Fruit fly (Drosophila melanogaster) Kc167 (cell line): ENCODE data around the gene ect.

Source experiments
- Myc ChIP-seq: fragments of >200 bp; optimal IDR thresholded peaks from 2 replicates; lab custom pipeline; 2017; ENCODE audit warnings: missing external identifiers
- Sin3A ChIP-seq: fragments of >200 bp; optimal IDR thresholded peaks from 2 replicates; lab custom pipeline; 2018; ENCODE audit warnings: missing external identifiers
- h ChIP-seq: fragments of >200 bp; optimal IDR thresholded peaks from 3 replicates; lab custom pipeline; 2018; ENCODE audit warnings: missing external identifiers
- insv ChIP-seq: fragments of >200 bp; optimal IDR thresholded peaks from 3 replicates; lab custom pipeline; 2018; ENCODE audit warnings: missing external identifiers
- psq ChIP-seq: fragments of >200 bp; optimal IDR thresholded peaks from 2 replicates; lab custom pipeline; 2017; ENCODE audit warnings: missing external identifiers
- ttk ChIP-seq: sonication (Bioruptor generic); optimal IDR thresholded peaks from 2 replicates; lab custom pipeline; 2017; ENCODE audit warnings: missing external identifiers

The ect gene

DNA sequence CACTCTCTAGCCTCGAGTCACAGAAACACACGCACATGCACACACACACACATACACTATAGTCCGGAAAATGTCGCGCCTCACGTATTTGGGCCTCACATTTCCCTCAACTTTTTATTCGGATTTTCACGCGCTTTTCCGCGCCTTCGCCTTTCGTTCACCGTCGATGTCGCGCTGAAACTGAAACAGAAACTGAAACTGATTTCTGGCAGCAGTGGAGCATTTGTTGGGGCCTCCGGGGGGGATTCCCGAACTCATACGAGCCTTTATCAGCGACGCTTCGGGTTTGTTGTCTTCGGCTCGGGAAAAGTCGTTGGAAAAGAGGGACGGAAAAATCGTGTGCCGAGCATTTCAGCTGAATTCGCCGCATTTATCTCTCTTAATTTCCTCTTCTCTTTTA lies 15.7 kb downstream of the ect start, which contains the start of gene dpr10:
Gene dpr10 (minus strand): TSS at position 185 of the 400 bp plus-strand sequence.
- no peak for TF ChIP-seq psq (lab: Kevin White, UChicago)
- TF ChIP-seq Sin3A (lab: Kevin White, UChicago) = no peak
- TF ChIP-seq Myc (lab: Kevin White, UChicago) = no peak
- TF ChIP-seq ttk (lab: Kevin White, UChicago) = no peak
- TF ChIP-seq insv (lab: Kevin White, UChicago) = no peak
- TF ChIP-seq h (lab: Kevin White, UChicago) = no peak

DNA sequence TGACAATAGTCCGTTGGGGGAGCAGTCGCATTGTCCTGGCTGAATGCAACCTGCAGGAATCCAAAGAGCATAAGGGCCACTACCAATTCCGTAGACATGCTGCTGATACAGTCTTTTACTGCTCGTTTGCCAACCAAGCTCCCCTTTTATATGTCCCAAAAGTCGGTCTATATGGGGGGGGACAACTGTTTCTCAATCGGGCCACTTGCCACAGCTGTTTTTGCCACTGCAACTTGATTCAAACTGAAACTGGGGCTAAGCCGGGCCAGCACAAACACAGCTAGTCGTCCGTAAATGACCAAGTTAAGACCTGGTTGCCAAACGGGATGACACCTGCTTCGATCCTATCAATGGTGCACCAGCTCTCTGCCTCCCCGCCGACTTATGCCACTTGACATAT lies 34.7 kb downstream of the ect start, which contains the start of gene CG6628:
Gene CG6628 (minus strand): TSS at position 101 of the 400 bp plus-strand sequence.
- no peak for TF ChIP-seq insv (lab: Kevin White, UChicago)
- TF ChIP-seq ttk (lab: Kevin White, UChicago) = no peak
- TF ChIP-seq Myc (lab: Kevin White, UChicago) = no peak
- no peak for TF ChIP-seq psq (lab: Kevin White, UChicago)
- TF ChIP-seq h (lab: Kevin White, UChicago) = no peak
- TF ChIP-seq Sin3A (lab: Kevin White, UChicago) = no peak

DNA sequence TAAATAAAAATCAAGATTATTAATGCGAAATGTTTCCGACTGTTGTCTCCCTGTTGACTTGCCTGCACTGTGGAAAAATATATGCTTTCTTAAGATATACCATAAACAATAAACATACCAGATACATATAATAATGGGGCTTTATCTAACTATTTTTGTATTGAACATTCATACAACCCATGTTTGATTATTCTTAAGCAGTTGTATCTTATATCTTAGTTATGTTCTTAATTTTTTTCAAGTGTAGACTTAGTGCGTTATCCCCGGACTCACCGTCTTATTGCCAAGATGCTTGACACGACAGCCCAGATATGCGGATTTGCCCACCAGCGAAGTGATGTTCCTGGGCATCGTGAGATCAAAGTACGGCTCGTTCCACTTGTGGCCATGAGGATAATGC lies 45.6 kb downstream of the ect start:
- TF ChIP-seq h (lab: Kevin White, UChicago) (no peak), insv (lab: Kevin White, UChicago) (no peak), Sin3A (lab: Kevin White, UChicago) (no peak), ttk (lab: Kevin White, UChicago) (no peak), psq (lab: Kevin White, UChicago) (no peak), Myc (lab: Kevin White, UChicago) (no peak)

DNA sequence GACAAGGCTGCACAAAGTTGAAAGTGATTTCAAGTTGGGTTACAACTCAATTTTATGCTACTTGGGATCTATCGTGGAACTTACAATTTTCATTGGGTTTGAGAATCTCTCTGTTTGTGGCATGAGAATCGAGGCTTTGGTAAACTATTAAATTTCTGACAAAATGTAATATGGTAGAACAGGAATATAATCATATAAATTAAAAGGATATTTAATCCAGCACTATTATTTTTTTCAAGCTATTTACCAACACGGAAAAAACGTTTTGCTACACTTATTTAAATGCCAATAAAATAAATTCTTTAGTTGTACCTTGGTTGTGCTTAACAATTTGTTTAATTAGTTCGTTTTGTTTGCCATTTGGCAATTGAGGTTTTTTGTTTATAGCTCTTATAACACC lies 50.1 kb downstream of the ect start, which contains the start of gene CG8072:
Gene CG8072 (plus strand): TSS at position 301 of the 400 bp plus-strand sequence.
- TF ChIP-seq psq (lab: Kevin White, UChicago) (no peak), ttk (lab: Kevin White, UChicago) (no peak), Sin3A (lab: Kevin White, UChicago) (no peak), insv (lab: Kevin White, UChicago) (no peak), h (lab: Kevin White, UChicago) (no peak)
